Worm (Caenorhabditis elegans) whole organism, mixed stage, embryonic: ENCODE results near the gene idpp-8.
A peak's percentile ranks its signal among the peaks of the same experiment; 100 is the strongest.

ENCODE experiments used
- M03D4.4 ChIP-seq: sonication (generic microtip); optimal IDR thresholded peaks from 2 replicates; lab custom pipeline; 2017; ENCODE audit warnings: mild to moderate bottlenecking, missing genetic modification characterization, missing compliant biosample characterization
- bed-3 ChIP-seq: fragments of 200-800 bp; sonication (Bioruptor generic); optimal IDR thresholded peaks from 3 replicates; lab custom pipeline; 2018; ENCODE audit warnings: mild to moderate bottlenecking, missing genetic modification characterization, moderate library complexity, missing compliant biosample characterization
- blmp-1 ChIP-seq: fragments of 150-350 bp; optimal IDR thresholded peaks from 2 replicates; lab custom pipeline; 2014; ENCODE audit warnings: missing biosample characterization, missing genetic modification characterization
- ceh-39 ChIP-seq: fragments of 150-350 bp; optimal IDR thresholded peaks from 2 replicates; lab custom pipeline; 2014; ENCODE audit warnings: missing biosample characterization, missing genetic modification characterization
- ceh-43 ChIP-seq: fragments of 200-800 bp; sonication (Bioruptor generic); optimal IDR thresholded peaks from 2 replicates; lab custom pipeline; 2018; ENCODE audit warnings: mild to moderate bottlenecking, missing genetic modification characterization, moderate library complexity, missing compliant biosample characterization
- ceh-83 ChIP-seq: fragments of 200-800 bp; sonication (Bioruptor generic); optimal IDR thresholded peaks from 2 replicates; lab custom pipeline; 2018; ENCODE audit warnings: mild to moderate bottlenecking, missing genetic modification characterization, missing compliant biosample characterization
- ces-1 ChIP-seq: fragments of 150-350 bp; optimal IDR thresholded peaks from 2 replicates; lab custom pipeline; 2014; ENCODE audit warnings: missing biosample characterization, missing genetic modification reagents, missing genetic modification characterization
- cnd-1 ChIP-seq: fragments of 200-800 bp; sonication (Bioruptor generic); optimal IDR thresholded peaks from 2 replicates; lab custom pipeline; 2018; ENCODE audit warnings: mild to moderate bottlenecking, missing genetic modification characterization, missing compliant biosample characterization
- drap-1 ChIP-seq: fragments of 200-800 bp; sonication (Bioruptor generic); optimal IDR thresholded peaks from 3 replicates; lab custom pipeline; 2018; ENCODE audit warnings: mild to moderate bottlenecking, missing genetic modification characterization, missing compliant biosample characterization
- elt-1 ChIP-seq: sonication (generic microtip); optimal IDR thresholded peaks from 2 replicates; lab custom pipeline; 2017; ENCODE audit warnings: missing genetic modification characterization, mild to moderate bottlenecking, missing compliant biosample characterization, antibody characterized with exemption, moderate library complexity, borderline replicate concordance; ENCODE audit not compliant: insufficient read depth
- elt-3 ChIP-seq: fragments of 150-350 bp; optimal IDR thresholded peaks from 2 replicates; lab custom pipeline; 2014; ENCODE audit warnings: missing biosample characterization, missing genetic modification characterization
- flh-1 ChIP-seq: fragments of 200-800 bp; sonication (Bioruptor generic); optimal IDR thresholded peaks from 2 replicates; lab custom pipeline; 2018; ENCODE audit warnings: mild to moderate bottlenecking, missing genetic modification characterization, moderate library complexity, missing compliant biosample characterization
- ham-2 ChIP-seq: fragments of 200-800 bp; sonication (Bioruptor generic); optimal IDR thresholded peaks from 2 replicates; lab custom pipeline; 2018; ENCODE audit warnings: mild to moderate bottlenecking, missing genetic modification characterization, missing compliant biosample characterization
- hlh-1 ChIP-seq: fragments of 150-350 bp; optimal IDR thresholded peaks from 2 replicates; lab custom pipeline; 2014; ENCODE audit warnings: missing biosample characterization, missing genetic modification reagents, missing genetic modification characterization
- lin-13 ChIP-seq: fragments of 150-350 bp; optimal IDR thresholded peaks from 2 replicates; lab custom pipeline; 2014; ENCODE audit warnings: missing biosample characterization, missing genetic modification characterization
- lin-32 ChIP-seq: fragments of 200-800 bp; sonication (Bioruptor generic); optimal IDR thresholded peaks from 2 replicates; lab custom pipeline; 2018; ENCODE audit warnings: mild to moderate bottlenecking, missing genetic modification characterization, missing compliant biosample characterization
- lsy-2 ChIP-seq: fragments of 150-350 bp; optimal IDR thresholded peaks from 2 replicates; lab custom pipeline; 2014; ENCODE audit warnings: missing biosample characterization, missing genetic modification characterization
- mab-5 ChIP-seq: fragments of 150-350 bp; optimal IDR thresholded peaks from 2 replicates; lab custom pipeline; 2014; ENCODE audit warnings: missing biosample characterization, missing genetic modification characterization
- mep-1 ChIP-seq: fragments of 150-350 bp; optimal IDR thresholded peaks from 2 replicates; lab custom pipeline; 2017; ENCODE audit warnings: missing biosample characterization, missing genetic modification reagents, missing genetic modification characterization, inconsistent platforms
- mls-2 ChIP-seq: sonication (generic microtip); optimal IDR thresholded peaks from 2 replicates; lab custom pipeline; 2016; ENCODE audit warnings: mild to moderate bottlenecking, missing genetic modification characterization, moderate library complexity, missing compliant biosample characterization
- nhr-12 ChIP-seq: fragments of 150-350 bp; optimal IDR thresholded peaks from 2 replicates; lab custom pipeline; 2014; ENCODE audit warnings: missing biosample characterization, missing genetic modification characterization
- nhr-2 ChIP-seq: fragments of 150-350 bp; optimal IDR thresholded peaks from 2 replicates; lab custom pipeline; 2014; ENCODE audit warnings: missing biosample characterization, missing genetic modification characterization
- nhr-237 ChIP-seq: fragments of 150-350 bp; optimal IDR thresholded peaks from 2 replicates; lab custom pipeline; 2014; ENCODE audit warnings: missing biosample characterization, missing genetic modification characterization
- nhr-28 ChIP-seq: fragments of 150-350 bp; optimal IDR thresholded peaks from 2 replicates; lab custom pipeline; 2014; ENCODE audit warnings: missing biosample characterization, missing genetic modification characterization
- pha-4 ChIP-seq: fragments of 150-350 bp; optimal IDR thresholded peaks from 2 replicates; lab custom pipeline; 2018; ENCODE audit warnings: missing biosample characterization, missing genetic modification reagents, missing genetic modification characterization
- sem-2 ChIP-seq: fragments of 200-800 bp; sonication (Bioruptor generic); optimal IDR thresholded peaks from 2 replicates; lab custom pipeline; 2018; ENCODE audit warnings: mild to moderate bottlenecking, missing genetic modification characterization, missing compliant biosample characterization
- snpc-4 ChIP-seq: fragments of 150-350 bp; optimal IDR thresholded peaks from 2 replicates; lab custom pipeline; 2014; ENCODE audit warnings: missing biosample characterization, missing genetic modification characterization
- sptf-1 ChIP-seq: sonication (generic microtip); optimal IDR thresholded peaks from 2 replicates; lab custom pipeline; 2017; ENCODE audit warnings: mild to moderate bottlenecking, missing genetic modification characterization, moderate library complexity, missing compliant biosample characterization
- tbx-8 ChIP-seq: fragments of 200-800 bp; sonication (Bioruptor generic); optimal IDR thresholded peaks from 2 replicates; lab custom pipeline; 2018; ENCODE audit warnings: mild to moderate bottlenecking, missing genetic modification characterization, moderate library complexity, missing compliant biosample characterization
- unc-120 ChIP-seq: sonication (generic microtip); optimal IDR thresholded peaks from 2 replicates; lab custom pipeline; 2017; ENCODE audit warnings: missing genetic modification characterization, missing compliant biosample characterization; ENCODE audit not compliant: poor library complexity, severe bottlenecking
- unc-39 ChIP-seq: fragments of 150-350 bp; optimal IDR thresholded peaks from 2 replicates; lab custom pipeline; 2014; ENCODE audit warnings: missing biosample characterization, missing genetic modification characterization
- unc-62 ChIP-seq: fragments of 150-350 bp; optimal IDR thresholded peaks from 2 replicates; lab custom pipeline; 2014; ENCODE audit warnings: missing biosample characterization, missing genetic modification reagents, missing genetic modification characterization
- zip-8 ChIP-seq: fragments of 150-350 bp; optimal IDR thresholded peaks from 2 replicates; lab custom pipeline; 2014; ENCODE audit warnings: missing biosample characterization, missing genetic modification characterization
- ztf-11 ChIP-seq: fragments of 150-350 bp; optimal IDR thresholded peaks from 2 replicates; lab custom pipeline; 2014; ENCODE audit warnings: missing biosample characterization, missing genetic modification characterization

Gene idpp-8

ce11 chrII:10315252-10315651 lies at the start of gene idpp-8:
idpp-8 (plus strand) TSS chrII:10315552.
- TF ChIP-seq sem-2 (GFP tag; lab: Kevin White, UChicago), result no peak
- TF ChIP-seq bed-3 (GFP tag; lab: Kevin White, UChicago), result no peak
- TF ChIP-seq nhr-2, result no peak
- no peak for TF ChIP-seq unc-120
- TF ChIP-seq cnd-1 (tag; lab: Kevin White, UChicago), result no peak
- TF ChIP-seq pha-4, result no peak
- TF ChIP-seq sptf-1 (tag; lab: Kevin White, UChicago), result no peak
- TF ChIP-seq ceh-43 (GFP tag; lab: Kevin White, UChicago), result no peak
- no peak for TF ChIP-seq mep-1 (tag; lab: Kevin White, UChicago)
- TF ChIP-seq lsy-2 (tag; lab: Kevin White, UChicago), result no peak
- no peak for TF ChIP-seq snpc-4
- no peak for TF ChIP-seq blmp-1 (tag; lab: Kevin White, UChicago)
- TF ChIP-seq unc-62 (GFP tag; lab: Kevin White, UChicago), result no peak
- no peak for TF ChIP-seq ceh-83
- TF ChIP-seq nhr-237 (tag; lab: Kevin White, UChicago), result no peak
- no peak for TF ChIP-seq nhr-12 (tag; lab: Kevin White, UChicago)
- no peak for TF ChIP-seq tbx-8 (GFP tag; lab: Kevin White, UChicago)
- no peak for TF ChIP-seq elt-1

- TF ChIP-seq unc-120, result no peak
- TF ChIP-seq M03D4.4 (tag; lab: Kevin White, UChicago), result no peak
- no peak for TF ChIP-seq mls-2 (tag; lab: Kevin White, UChicago)
- TF ChIP-seq pha-4, result no peak
- no peak for TF ChIP-seq elt-1
- no peak for TF ChIP-seq unc-62 (GFP tag; lab: Kevin White, UChicago)
- TF ChIP-seq mab-5 (tag; lab: Kevin White, UChicago), result no peak
- TF ChIP-seq blmp-1 (tag; lab: Kevin White, UChicago), result no peak
- no peak for TF ChIP-seq sem-2 (GFP tag; lab: Kevin White, UChicago)
- no peak for TF ChIP-seq ceh-39 (tag; lab: Kevin White, UChicago)
- no peak for TF ChIP-seq unc-39
- TF ChIP-seq ham-2 (GFP tag; lab: Kevin White, UChicago), result no peak
- TF ChIP-seq flh-1 (GFP tag; lab: Kevin White, UChicago), result no peak
- TF ChIP-seq snpc-4, result no peak
- no peak for TF ChIP-seq zip-8
- no peak for TF ChIP-seq tbx-8 (GFP tag; lab: Kevin White, UChicago)
- no peak for TF ChIP-seq hlh-1 (tag; lab: Kevin White, UChicago)
- TF ChIP-seq ceh-43 (GFP tag; lab: Kevin White, UChicago), result no peak
- no peak for TF ChIP-seq drap-1 (GFP tag; lab: Kevin White, UChicago)
- TF ChIP-seq, all 35 proteins: peak for 0
These were observed 45.3 kb upstream of the idpp-8 start, which contains the start of gene F54B3.2 for ce11 chrII:10270052-10270451. F54B3.2 (minus strand) TSS chrII:10270152.

- TF ChIP-seq hlh-1 (tag; lab: Kevin White, UChicago) (no peak), mab-5 (tag; lab: Kevin White, UChicago) (no peak), ces-1 (GFP tag; lab: Kevin White, UChicago) (peak; percentile 53)
- TF ChIP-seq, all 35 proteins: peak for 1
These were observed 44.3 kb upstream of the idpp-8 start, which contains the start of gene F54B3.4 for ce11 chrII:10271093-10271492. F54B3.4 (minus strand) TSS chrII:10271193.

- TF ChIP-seq ces-1 (GFP tag; lab: Kevin White, UChicago) (peak; percentile 29), nhr-237 (tag; lab: Kevin White, UChicago) (no peak), ztf-11 (tag; lab: Kevin White, UChicago) (no peak), lin-13 (tag; lab: Kevin White, UChicago) (no peak), lsy-2 (tag; lab: Kevin White, UChicago) (no peak), nhr-28 (tag; lab: Kevin White, UChicago) (no peak), ceh-39 (tag; lab: Kevin White, UChicago) (no peak)
These were observed 35.8 kb upstream of the idpp-8 start, which contains the start of gene ZK971.1 for ce11 chrII:10279561-10279960. ZK971.1 (minus strand) TSS chrII:10279661.

- no peak for TF ChIP-seq mab-5 (tag; lab: Kevin White, UChicago)
- no peak for TF ChIP-seq unc-39
- no peak for TF ChIP-seq sptf-1 (tag; lab: Kevin White, UChicago)
- TF ChIP-seq unc-62 (GFP tag; lab: Kevin White, UChicago), result no peak
- no peak for TF ChIP-seq lin-32 (GFP tag; lab: Kevin White, UChicago)
- TF ChIP-seq lsy-2 (tag; lab: Kevin White, UChicago), result no peak
- TF ChIP-seq blmp-1 (tag; lab: Kevin White, UChicago), result no peak
- no peak for TF ChIP-seq elt-3 (tag; lab: Kevin White, UChicago)
These were observed 33.7 kb upstream of the idpp-8 start for ce11 chrII:10281674-10282073.
